Fruit fly (Drosophila melanogaster): ENCODE measurements around the gene msn.

dm6 chr3L:2566029-2566428, 20.3 kb downstream of the msn start:
- TF ChIP-seq psq (optimal IDR thresholded peaks at IDR 0.05) (no peak), EcR (GFP tag; optimal IDR thresholded peaks at IDR 0.05) (no peak)

Data from whole organism.